Fruit fly (Drosophila melanogaster) whole organism, pupa: Measurements from ENCODE around the gene CG43736.
A peak's percentile ranks its signal among the peaks of the same experiment; 100 is the strongest.

Experiments used
- CG14655 ChIP-seq: fragments of 200-800 bp; sonication (Bioruptor generic); optimal IDR thresholded peaks from 3 replicates; lab custom pipeline; 2017; ENCODE audit warnings: mild to moderate bottlenecking, missing biosample characterization, missing genetic modification reagents, missing genetic modification characterization
- CG15710 ChIP-seq: fragments of 200-800 bp; sonication (Bioruptor generic); optimal IDR thresholded peaks from 2 replicates; lab custom pipeline; 2018; ENCODE audit warnings: missing biosample characterization, mild to moderate bottlenecking, missing genetic modification characterization, moderate library complexity
- CG17806 ChIP-seq: fragments of 200-800 bp; sonication (Bioruptor generic); optimal IDR thresholded peaks from 2 replicates; lab custom pipeline; 2018; ENCODE audit warnings: missing biosample characterization, mild to moderate bottlenecking, missing genetic modification characterization, moderate library complexity
- CG32121 ChIP-seq: fragments of 200-800 bp; sonication (Bioruptor generic); IDR thresholded peaks from 2 replicates; pipeline ENCODE4 v1.3.6; 2022; ENCODE audit warnings: missing biosample characterization, missing genetic modification characterization
- CG34367 ChIP-seq: fragments of 200-800 bp; sonication (Bioruptor generic); optimal IDR thresholded peaks from 2 replicates; lab custom pipeline; 2018; ENCODE audit warnings: missing biosample characterization, mild to moderate bottlenecking, missing genetic modification characterization
- CG8301 ChIP-seq: fragments of 200-800 bp; sonication (Bioruptor generic); optimal IDR thresholded peaks from 2 replicates; lab custom pipeline; 2018; ENCODE audit warnings: missing biosample characterization, mild to moderate bottlenecking, missing genetic modification characterization
- CG9948 ChIP-seq: fragments of 200-800 bp; sonication (Bioruptor generic); optimal IDR thresholded peaks from 2 replicates; lab custom pipeline; 2018; ENCODE audit warnings: missing biosample characterization, mild to moderate bottlenecking, missing genetic modification characterization, moderate library complexity
- EcR ChIP-seq: fragments of 200-800 bp; sonication (Bioruptor generic); optimal IDR thresholded peaks from 3 replicates; lab custom pipeline; 2019; ENCODE audit warnings: missing biosample characterization, missing genetic modification characterization, mild to moderate bottlenecking, moderate library complexity, missing genetic modification reagents
- Ets98B ChIP-seq: fragments of 200-800 bp; sonication (Bioruptor generic); IDR thresholded peaks from 2 replicates; pipeline ENCODE4 v1.3.6; 2022; ENCODE audit warnings: missing biosample characterization, missing genetic modification characterization
- Pif1B ChIP-seq: fragments of 200-800 bp; sonication (Bioruptor generic); optimal IDR thresholded peaks from 3 replicates; lab custom pipeline; 2016; ENCODE audit warnings: missing biosample characterization, missing genetic modification characterization
- fd96Ca ChIP-seq: fragments of 200-800 bp; sonication (Bioruptor generic); IDR thresholded peaks from 3 replicates; pipeline ENCODE4 v1.3.6; 2022; ENCODE audit warnings: missing biosample characterization, missing genetic modification characterization
- gl ChIP-seq: fragments of 200-800 bp; sonication (Bioruptor generic); optimal IDR thresholded peaks from 2 replicates; lab custom pipeline; 2018; ENCODE audit warnings: missing biosample characterization, mild to moderate bottlenecking, missing genetic modification characterization
- rn ChIP-seq: fragments of 200-800 bp; sonication (Bioruptor generic); IDR thresholded peaks from 2 replicates; pipeline ENCODE4 v1.3.6; 2022; ENCODE audit warnings: missing biosample characterization, missing genetic modification characterization

DNA sequence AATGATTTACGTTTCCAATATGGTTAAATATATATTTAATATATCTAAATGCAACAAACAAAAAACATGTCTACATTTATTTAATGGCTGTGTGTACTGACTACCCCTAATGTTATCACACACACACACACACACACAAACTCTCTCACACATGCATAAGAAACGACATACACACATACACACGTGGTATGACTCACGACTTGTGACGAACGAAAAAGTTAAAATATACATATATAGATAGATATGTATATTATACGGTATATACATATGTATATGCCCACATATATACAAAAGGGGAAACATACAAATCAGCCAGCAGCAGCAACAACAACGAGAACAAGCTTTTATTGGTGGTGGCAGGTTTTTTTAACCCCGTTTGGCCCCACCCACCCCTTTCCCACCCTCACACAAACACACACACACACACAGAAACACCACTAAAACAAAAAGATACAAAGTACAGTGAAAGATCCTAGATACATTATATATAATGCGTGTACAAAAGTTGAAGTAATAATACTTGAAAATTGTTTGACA lies 11.3 kb downstream of the CG43736 start:
- TF ChIP-seq CG9948 (tag; lab: Kevin White, UChicago), result no peak
- peak; percentile 3 for TF ChIP-seq CG15710 (tag; lab: Kevin White, UChicago)
- no peak for TF ChIP-seq CG32121 (GFP tag; lab: Robert Waterston, UW)
- TF ChIP-seq CG14655 (GFP tag; lab: Kevin White, UChicago), result no peak
- TF ChIP-seq EcR (GFP tag; lab: Kevin White, UChicago), result peak; percentile 3
- TF ChIP-seq CG17806 (tag; lab: Kevin White, UChicago), result no peak
- no peak for TF ChIP-seq rn (GFP tag; lab: Robert Waterston, UW)
- no peak for TF ChIP-seq gl
- no peak for TF ChIP-seq Pif1B (GFP tag; lab: Kevin White, UChicago)
- no peak for TF ChIP-seq fd96Ca (GFP tag; lab: Robert Waterston, UW)
- TF ChIP-seq CG8301, result no peak
- no peak for TF ChIP-seq Ets98B (GFP tag; lab: Robert Waterston, UW)
- no peak for TF ChIP-seq CG34367
